Worm (Caenorhabditis elegans) whole organism, young adult: ENCODE results near the gene col-159.

ENCODE experiments used
- B0261.1 ChIP-seq: sonication (generic microtip); optimal IDR thresholded peaks from 2 replicates; lab custom pipeline; 2016; ENCODE audit warnings: mild to moderate bottlenecking, missing genetic modification characterization, moderate library complexity, missing compliant biosample characterization
- D2030.7 ChIP-seq: fragments of 200-800 bp; sonication (Bioruptor generic); IDR thresholded peaks from 2 replicates; pipeline ENCODE4 v1.3.6; 2022; ENCODE audit warnings: missing genetic modification reagents, missing genetic modification characterization, missing compliant biosample characterization
- F33H1.4 ChIP-seq: fragments of 200-800 bp; sonication (Bioruptor generic); IDR thresholded peaks from 2 replicates; pipeline ENCODE4 v1.3.6; 2022; ENCODE audit warnings: missing genetic modification reagents, missing genetic modification characterization, missing compliant biosample characterization
- F39B2.1 ChIP-seq: fragments of 200-800 bp; sonication (Bioruptor generic); IDR thresholded peaks from 2 replicates; pipeline ENCODE4 v1.3.6; 2022; ENCODE audit warnings: missing genetic modification reagents, missing genetic modification characterization, missing compliant biosample characterization
- F57C9.4 ChIP-seq: sonication (generic microtip); optimal IDR thresholded peaks from 2 replicates; lab custom pipeline; 2017; ENCODE audit warnings: mild to moderate bottlenecking, missing genetic modification characterization, missing compliant biosample characterization
- K11D2.4 ChIP-seq: fragments of 200-800 bp; sonication (Bioruptor generic); IDR thresholded peaks from 2 replicates; pipeline ENCODE4 v1.3.6; 2022; ENCODE audit warnings: missing genetic modification reagents, missing genetic modification characterization, missing compliant biosample characterization
- K12H6.12 ChIP-seq: fragments of 200-800 bp; sonication (Bioruptor generic); optimal IDR thresholded peaks from 2 replicates; lab custom pipeline; 2018; ENCODE audit warnings: mild to moderate bottlenecking, missing genetic modification characterization, missing compliant biosample characterization
- T07F8.4 ChIP-seq: sonication (generic microtip); optimal IDR thresholded peaks from 2 replicates; lab custom pipeline; 2016; ENCODE audit warnings: mild to moderate bottlenecking, missing genetic modification characterization, moderate library complexity, missing compliant biosample characterization
- Y53F4B.3 ChIP-seq: fragments of 200-800 bp; sonication (Bioruptor generic); IDR thresholded peaks from 2 replicates; pipeline ENCODE4 v1.3.6; 2022; ENCODE audit warnings: missing genetic modification reagents, missing genetic modification characterization, missing compliant biosample characterization
- Y53G8AR.9 ChIP-seq: fragments of 200-800 bp; sonication (Bioruptor generic); conservative IDR thresholded peaks from 2 replicates; pipeline ENCODE4 v1.3.6; 2022; ENCODE audit warnings: missing genetic modification reagents, missing genetic modification characterization, missing compliant biosample characterization
- aptf-2 ChIP-seq: fragments of 200-800 bp; sonication (Bioruptor generic); conservative IDR thresholded peaks from 2 replicates; pipeline ENCODE4 v1.3.6; 2022; ENCODE audit warnings: missing genetic modification reagents, missing genetic modification characterization, missing compliant biosample characterization
- athp-1 ChIP-seq: sonication (generic microtip); optimal IDR thresholded peaks from 2 replicates; lab custom pipeline; 2017; ENCODE audit warnings: mild to moderate bottlenecking, missing genetic modification characterization, missing compliant biosample characterization
- attf-5 ChIP-seq: fragments of 200-800 bp; sonication (Bioruptor generic); optimal IDR thresholded peaks from 2 replicates; lab custom pipeline; 2018; ENCODE audit warnings: mild to moderate bottlenecking, missing genetic modification characterization, missing compliant biosample characterization
- bed-1 ChIP-seq: fragments of 200-800 bp; sonication (Bioruptor generic); IDR thresholded peaks from 2 replicates; pipeline ENCODE4 v1.3.6; 2022; ENCODE audit warnings: missing genetic modification reagents, missing genetic modification characterization, missing compliant biosample characterization
- ceh-27 ChIP-seq: fragments of 200-800 bp; sonication (Bioruptor generic); optimal IDR thresholded peaks from 2 replicates; lab custom pipeline; 2018; ENCODE audit warnings: mild to moderate bottlenecking, missing genetic modification characterization, moderate library complexity, missing compliant biosample characterization
- ceh-40 ChIP-seq: fragments of 200-800 bp; sonication (Bioruptor generic); IDR thresholded peaks from 2 replicates; pipeline ENCODE4 v1.3.6; 2022; ENCODE audit warnings: missing genetic modification characterization, missing compliant biosample characterization
- ceh-58 ChIP-seq: fragments of 200-800 bp; sonication (Bioruptor generic); IDR thresholded peaks from 2 replicates; pipeline ENCODE4 v1.3.6; 2022; ENCODE audit warnings: missing genetic modification characterization, missing compliant biosample characterization
- egrh-3 ChIP-seq: fragments of 200-800 bp; sonication (Bioruptor generic); IDR thresholded peaks from 2 replicates; pipeline ENCODE4 v1.3.6; 2022; ENCODE audit warnings: missing genetic modification reagents, missing genetic modification characterization, missing compliant biosample characterization
- him-1 ChIP-seq: sonication (generic microtip); optimal IDR thresholded peaks from 2 replicates; lab custom pipeline; 2016; ENCODE audit warnings: missing genotype, missing genetic modification reagents, missing genetic modification characterization, missing compliant biosample characterization
- hmg-1.2 ChIP-seq: fragments of 200-800 bp; sonication (Bioruptor generic); IDR thresholded peaks from 2 replicates; pipeline ENCODE4 v1.3.6; 2022; ENCODE audit warnings: missing genetic modification reagents, missing genetic modification characterization, missing compliant biosample characterization
- lin-26 ChIP-seq: fragments of 200-800 bp; sonication (Bioruptor generic); IDR thresholded peaks from 2 replicates; pipeline ENCODE4 v1.3.6; 2022; ENCODE audit warnings: missing genetic modification reagents, missing genetic modification characterization, missing compliant biosample characterization
- lin-35 ChIP-seq, 3 experiments: fragments of 150-350 bp in 2 of 3; sonication (generic microtip) in 1 of 3; optimal IDR thresholded peaks; 2 replicates each; lab custom pipeline; 2014 to 2018; ENCODE audit warnings: missing biosample characterization in 3 of 3, missing genetic modification characterization in 3 of 3, missing genetic modification reagents in 3 of 3
- lin-40 ChIP-seq: sonication (generic microtip); optimal IDR thresholded peaks from 2 replicates; lab custom pipeline; 2016; ENCODE audit warnings: missing genetic modification characterization, mild to moderate bottlenecking, missing compliant biosample characterization, missing genotype, missing genetic modification reagents
- madf-8 ChIP-seq: fragments of 200-800 bp; sonication (Bioruptor generic); conservative IDR thresholded peaks from 2 replicates; pipeline ENCODE4 v1.3.6; 2022; ENCODE audit warnings: missing genetic modification reagents, missing genetic modification characterization, missing compliant biosample characterization
- nfyb-1 ChIP-seq: fragments of 200-800 bp; sonication (Bioruptor generic); IDR thresholded peaks from 2 replicates; pipeline ENCODE4 v1.3.6; 2022; ENCODE audit warnings: missing genetic modification reagents, missing genetic modification characterization, missing compliant biosample characterization
- nhr-179 ChIP-seq: sonication (generic microtip); optimal IDR thresholded peaks from 2 replicates; lab custom pipeline; 2016; ENCODE audit warnings: mild to moderate bottlenecking, missing genetic modification characterization, missing compliant biosample characterization
- nhr-80 ChIP-seq: sonication (generic microtip); optimal IDR thresholded peaks from 2 replicates; lab custom pipeline; 2016; ENCODE audit warnings: missing genetic modification characterization, missing compliant biosample characterization
- nhr-90 ChIP-seq: sonication (generic microtip); optimal IDR thresholded peaks from 2 replicates; lab custom pipeline; 2016; ENCODE audit warnings: missing genotype, mild to moderate bottlenecking, missing genetic modification characterization, missing compliant biosample characterization
- pha-4 ChIP-seq: fragments of 150-350 bp; sonication (generic microtip); optimal IDR thresholded peaks from 2 replicates; lab custom pipeline; 2014; ENCODE audit warnings: missing biosample characterization, missing genetic modification reagents, missing genetic modification characterization
- snpc-3.4 ChIP-seq: sonication (generic microtip); optimal IDR thresholded peaks from 2 replicates; lab custom pipeline; 2017; ENCODE audit warnings: missing genetic modification characterization, mild to moderate bottlenecking, missing compliant biosample characterization, antibody characterized with exemption, moderate library complexity, missing genotype, missing genetic modification reagents
- somi-1 ChIP-seq: fragments of 200-800 bp; sonication (Bioruptor generic); optimal IDR thresholded peaks from 2 replicates; lab custom pipeline; 2018; ENCODE audit warnings: mild to moderate bottlenecking, missing genetic modification characterization, missing compliant biosample characterization
- unc-130 ChIP-seq: sonication (generic microtip); optimal IDR thresholded peaks from 2 replicates; lab custom pipeline; 2016; ENCODE audit warnings: missing genetic modification reagents, missing genetic modification characterization, missing compliant biosample characterization
- zfh-2 ChIP-seq: fragments of 200-800 bp; sonication (Bioruptor generic); conservative IDR thresholded peaks from 2 replicates; pipeline ENCODE4 v1.3.6; 2022; ENCODE audit warnings: missing genetic modification reagents, missing genetic modification characterization, missing compliant biosample characterization

The col-159 gene

ce11 chrV:13206514-13206913 is 4.5 kb upstream of the col-159 start:
- no peak for TF ChIP-seq F33H1.4
- TF ChIP-seq attf-5 (GFP tag; lab: Kevin White, UChicago): no peak
- no peak for TF ChIP-seq bed-1 (GFP tag; lab: Robert Waterston, UW)
- no peak for TF ChIP-seq aptf-2 (GFP tag; lab: Robert Waterston, UW)
- no peak for TF ChIP-seq madf-8
- TF ChIP-seq B0261.1: no peak
- TF ChIP-seq somi-1 (GFP tag; lab: Kevin White, UChicago): no peak
- no peak for TF ChIP-seq nfyb-1 (GFP tag; lab: Robert Waterston, UW)
- TF ChIP-seq F57C9.4 (tag; lab: Kevin White, UChicago): no peak
- no peak for TF ChIP-seq K11D2.4 (GFP tag; lab: Robert Waterston, UW)
- no peak for TF ChIP-seq unc-130 (GFP tag; lab: Kevin White, UChicago)
- TF ChIP-seq pha-4 (tag; lab: Kevin White, UChicago): no peak
- no peak for TF ChIP-seq zfh-2 (GFP tag; lab: Robert Waterston, UW)
- TF ChIP-seq K12H6.12 (tag; lab: Kevin White, UChicago): no peak
- TF ChIP-seq athp-1 (tag; lab: Kevin White, UChicago): no peak
- no peak for TF ChIP-seq snpc-3.4 (tag; lab: Kevin White, UChicago)
- no peak for TF ChIP-seq him-1 (tag; lab: Kevin White, UChicago)
- TF ChIP-seq ceh-58: no peak

- TF ChIP-seq egrh-3 (GFP tag; lab: Robert Waterston, UW) (peak; percentile 92), lin-26 (GFP tag; lab: Robert Waterston, UW) (0 out of 2 replicates have a peak, but pooled peaks have one; percentile 52)
Measured at ce11 chrV:13201229-13201833, 646 bp downstream of the col-159 start.

- peak; percentile 0 for TF ChIP-seq lin-40 (tag; lab: Kevin White, UChicago)
- no peak for TF ChIP-seq nhr-80 (tag; lab: Kevin White, UChicago)
- peak; percentile 34 for TF ChIP-seq ceh-27 (GFP tag; lab: Kevin White, UChicago)
Measured at ce11 chrV:13200609-13201008, 1.4 kb downstream of the col-159 start.

ce11 chrV:13198449-13199067 is 3.4 kb downstream of the col-159 start:
- TF ChIP-seq egrh-3 (GFP tag; lab: Robert Waterston, UW) (peak; percentile 93), zfh-2 (GFP tag; lab: Robert Waterston, UW) (peak; percentile 56; the same call in 1 of the 2 replicates)
- TF ChIP-seq, all 124 proteins: peak for 2; not testable (repeated sequence) for 122

ce11 chrV:13197823-13198222 is 4.2 kb downstream of the col-159 start, which contains the start of gene F57B1.9:
F57B1.9 (minus strand) TSS chrV:13197923.
- no peak for TF ChIP-seq D2030.7 (GFP tag; lab: Robert Waterston, UW)
- no peak for TF ChIP-seq ceh-40
- TF ChIP-seq hmg-1.2: no peak
- no peak for TF ChIP-seq Y53G8AR.9 (GFP tag; lab: Robert Waterston, UW)
- no peak for TF ChIP-seq nhr-179 (tag; lab: Kevin White, UChicago)
- TF ChIP-seq nhr-90 (tag; lab: Kevin White, UChicago): no peak
- TF ChIP-seq Y53F4B.3 (GFP tag; lab: Robert Waterston, UW): no peak
- TF ChIP-seq T07F8.4 (tag; lab: Kevin White, UChicago): no peak
- TF ChIP-seq F39B2.1: no peak
- no peak for TF ChIP-seq aptf-2 (GFP tag; lab: Robert Waterston, UW)
- no peak for TF ChIP-seq lin-35 (GFP tag; optimal IDR thresholded peaks at IDR 0.05; lab: Kevin White, UChicago)
